Worm (Caenorhabditis elegans): ENCODE measurements around the gene nhr-32.

Gene nhr-32

DNA sequence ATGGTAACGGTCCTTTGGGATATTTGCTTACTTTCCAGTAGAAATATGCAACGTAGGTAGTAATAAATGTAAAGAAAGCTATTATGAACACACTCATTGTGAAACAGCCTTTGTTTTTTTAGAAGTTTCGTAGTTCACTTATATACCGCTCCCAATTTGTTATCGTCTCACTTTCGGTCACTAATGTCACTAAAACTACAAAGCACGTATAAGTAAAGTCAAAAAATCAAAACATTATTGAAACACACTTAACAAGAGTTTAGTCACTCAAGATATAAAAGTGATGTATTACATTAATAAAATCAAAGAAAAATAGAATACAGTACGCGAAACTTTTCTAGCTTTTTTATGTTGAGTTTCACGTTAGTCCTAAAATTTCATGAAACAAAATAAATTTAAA is 22.3 kb downstream of the nhr-32 start, which contains the start of gene cyp-14A3:
Gene cyp-14A3 (minus strand): TSS at position 101 of the 400 bp plus-strand sequence.
- TF ChIP-seq che-1 (tag; optimal IDR thresholded peaks at IDR 0.05) (no peak), tbx-7 (tag; optimal IDR thresholded peaks at IDR 0.05) (no peak), eyg-1 (tag; optimal IDR thresholded peaks at IDR 0.05) (no peak), ama-1 (optimal IDR thresholded peaks at IDR 0.05) (no peak), ceh-45 (GFP tag; IDR thresholded peaks at IDR 0.05) (no peak), npax-4 (tag; optimal IDR thresholded peaks at IDR 0.05) (no peak), elt-2 (tag; optimal IDR thresholded peaks at IDR 0.05) (no peak), pqm-1 (tag; optimal IDR thresholded peaks at IDR 0.05) (no peak), hlh-15 (tag; optimal IDR thresholded peaks at IDR 0.05) (no peak), ceh-14 (tag; optimal IDR thresholded peaks at IDR 0.05) (no peak), elt-4 (tag; optimal IDR thresholded peaks at IDR 0.05) (no peak), unc-42 (tag; optimal IDR thresholded peaks at IDR 0.05) (no peak), ceh-30 (tag; optimal IDR thresholded peaks at IDR 0.05) (no peak), fkh-6 (tag; optimal IDR thresholded peaks at IDR 0.05) (no peak), hlh-13 (GFP tag; optimal IDR thresholded peaks at IDR 0.05) (no peak)

DNA sequence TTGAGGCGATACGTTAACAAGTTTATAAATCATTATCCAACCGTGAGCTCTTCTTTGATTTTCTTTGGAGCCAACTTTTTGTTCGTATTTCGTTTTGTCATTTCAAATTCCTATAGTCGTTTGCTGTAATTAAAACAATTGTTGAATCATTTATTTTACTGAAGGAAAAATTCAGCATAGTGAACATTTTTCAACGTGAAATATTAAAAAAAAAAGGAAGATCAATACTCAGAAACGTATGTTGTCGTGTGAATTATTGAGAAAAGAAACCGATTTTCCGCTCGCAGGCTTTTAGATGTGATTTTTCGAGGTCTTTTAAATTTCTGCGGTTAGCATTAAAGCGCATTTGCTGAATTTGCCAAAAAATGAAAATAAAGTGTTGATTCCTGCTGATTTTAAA is 27.1 kb downstream of the nhr-32 start, which contains the start of gene phf-33:
Gene phf-33 (minus strand): TSS at position 101 of the 400 bp plus-strand sequence.
- TF ChIP-seq odd-2 (tag; optimal IDR thresholded peaks at IDR 0.05) (no peak), pha-2 (tag; optimal IDR thresholded peaks at IDR 0.05) (no peak), zip-5 (tag; optimal IDR thresholded peaks at IDR 0.05) (no peak), unc-86 (tag; optimal IDR thresholded peaks at IDR 0.05) (no peak), tbx-7 (tag; optimal IDR thresholded peaks at IDR 0.05) (no peak), fkh-10 (GFP tag; optimal IDR thresholded peaks at IDR 0.05) (no peak), pat-9 (tag; optimal IDR thresholded peaks at IDR 0.05) (no peak), ceh-14 (tag; optimal IDR thresholded peaks at IDR 0.05) (no peak), unc-3 (GFP tag; conservative IDR thresholded peaks at IDR 0.05) (no peak), unc-3 (tag; optimal IDR thresholded peaks at IDR 0.05) (no peak), gmeb-2 (tag; optimal IDR thresholded peaks at IDR 0.05) (no peak), syd-9 (tag; optimal IDR thresholded peaks at IDR 0.05) (no peak), fkh-6 (tag; optimal IDR thresholded peaks at IDR 0.05) (no peak), ceh-19 (GFP tag; optimal IDR thresholded peaks at IDR 0.05) (no peak), pha-4 (tag; optimal IDR thresholded peaks at IDR 0.05) (no peak), pag-3 (tag; optimal IDR thresholded peaks at IDR 0.05; ENCODE audit: borderline replicate concordance) (no peak), sdc-2 (tag; optimal IDR thresholded peaks at IDR 0.05) (no peak), pax-1 (tag; optimal IDR thresholded peaks at IDR 0.05) (no peak)

ce11 chrX:13283462-13283861 is 31.7 kb downstream of the nhr-32 start:
- TF ChIP-seq nhr-232 (tag; optimal IDR thresholded peaks at IDR 0.05): no peak
- TF ChIP-seq madf-2 (tag; optimal IDR thresholded peaks at IDR 0.05): no peak

DNA sequence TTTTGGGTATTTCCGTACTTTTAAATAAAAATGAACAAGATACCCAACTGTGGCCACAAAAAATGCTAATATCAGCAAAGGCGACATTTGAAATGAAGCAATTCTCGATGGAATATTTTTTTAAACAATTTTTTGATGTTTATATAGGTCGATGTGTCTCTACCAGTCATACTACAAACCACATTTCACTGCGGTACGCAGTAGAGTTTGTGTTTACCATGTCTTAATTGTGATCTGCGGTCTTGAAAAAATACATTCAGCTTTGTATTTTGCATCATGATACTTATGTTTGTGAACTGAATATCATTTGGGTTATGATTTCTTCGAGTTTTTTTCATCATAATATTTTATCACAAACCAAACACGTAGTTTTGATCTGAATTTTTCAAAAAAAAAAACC is 32.3 kb downstream of the nhr-32 start, which contains the start of gene cyp-14A4:
Gene cyp-14A4 (minus strand): TSS at position 107 of the 400 bp plus-strand sequence.
- no peak for TF ChIP-seq hlh-13 (GFP tag; optimal IDR thresholded peaks at IDR 0.05)

ce11 chrX:13284618-13285017 is 32.9 kb downstream of the nhr-32 start:
- TF ChIP-seq lim-6 (tag; optimal IDR thresholded peaks at IDR 0.05) (no peak), fkh-6 (tag; optimal IDR thresholded peaks at IDR 0.05) (no peak), hlh-13 (GFP tag; optimal IDR thresholded peaks at IDR 0.05) (no peak), ceh-24 (tag; optimal IDR thresholded peaks at IDR 0.05) (no peak), unc-86 (tag; optimal IDR thresholded peaks at IDR 0.05) (no peak), syd-9 (tag; optimal IDR thresholded peaks at IDR 0.05) (no peak), eyg-1 (tag; optimal IDR thresholded peaks at IDR 0.05) (no peak), ceh-2 (tag; optimal IDR thresholded peaks at IDR 0.05) (no peak), ceh-22 (tag; optimal IDR thresholded peaks at IDR 0.05) (no peak), elt-2 (tag; optimal IDR thresholded peaks at IDR 0.05) (no peak), ceh-45 (GFP tag; IDR thresholded peaks at IDR 0.05) (no peak), rnt-1 (tag; optimal IDR thresholded peaks at IDR 0.05) (no peak), pax-1 (tag; optimal IDR thresholded peaks at IDR 0.05) (no peak), nfya-1 (tag; optimal IDR thresholded peaks at IDR 0.05) (no peak), nhr-11 (tag; optimal IDR thresholded peaks at IDR 0.05) (no peak), hlh-6 (tag; optimal IDR thresholded peaks at IDR 0.05) (no peak), hlh-30 (tag; optimal IDR thresholded peaks at IDR 0.05; ENCODE audit: insufficient read depth) (no peak)
